Fruit fly (Drosophila melanogaster) whole organism, prepupa: ENCODE data around the gene Nuf2.

Source experiments
- Blimp-1 ChIP-seq: fragments of 200-800 bp; sonication (Bioruptor generic); optimal IDR thresholded peaks from 3 replicates; lab custom pipeline; 2017; ENCODE audit warnings: missing biosample characterization, missing genetic modification characterization, mild to moderate bottlenecking, moderate library complexity, missing genetic modification reagents
- CG11762 ChIP-seq: fragments of 200-800 bp; sonication (Bioruptor generic); optimal IDR thresholded peaks from 3 replicates; lab custom pipeline; 2016; ENCODE audit warnings: missing biosample characterization, missing genetic modification characterization; ENCODE audit not compliant: insufficient read depth
- CG1621 ChIP-seq: fragments of 200-800 bp; sonication (Bioruptor generic); optimal IDR thresholded peaks from 3 replicates; lab custom pipeline; 2018; ENCODE audit warnings: missing biosample characterization, mild to moderate bottlenecking, missing genetic modification characterization
- CG34406 ChIP-seq: fragments of 200-800 bp; sonication (Bioruptor generic); optimal IDR thresholded peaks from 3 replicates; lab custom pipeline; 2016; ENCODE audit warnings: missing biosample characterization, missing genetic modification characterization
- CG6854 ChIP-seq: fragments of 200-800 bp; sonication (Bioruptor generic); optimal IDR thresholded peaks from 2 replicates; lab custom pipeline; 2017; ENCODE audit warnings: missing biosample characterization, mild to moderate bottlenecking, missing genetic modification characterization
- CG8119 ChIP-seq: fragments of 200-800 bp; sonication (Bioruptor generic); IDR thresholded peaks from 3 replicates; pipeline ENCODE4 v1.3.6; 2022; ENCODE audit warnings: missing biosample characterization, missing genetic modification characterization
- Eip75B ChIP-seq: fragments of 200-800 bp; sonication (Bioruptor generic); optimal IDR thresholded peaks from 3 replicates; lab custom pipeline; 2016; ENCODE audit warnings: missing biosample characterization, missing genetic modification characterization
- Hr39 ChIP-seq: fragments of 200-800 bp; sonication (Bioruptor generic); optimal IDR thresholded peaks from 2 replicates; lab custom pipeline; 2016; ENCODE audit warnings: missing biosample characterization, missing genetic modification characterization
- Smox ChIP-seq: fragments of 200-800 bp; sonication (Bioruptor generic); optimal IDR thresholded peaks from 3 replicates; lab custom pipeline; 2016; ENCODE audit warnings: missing biosample characterization, missing genetic modification characterization
- dac ChIP-seq: fragments of 200-800 bp; sonication (Bioruptor generic); optimal IDR thresholded peaks from 2 replicates; lab custom pipeline; 2017; ENCODE audit warnings: missing biosample characterization, mild to moderate bottlenecking, missing genetic modification characterization
- esn ChIP-seq: fragments of 200-800 bp; sonication (Bioruptor generic); optimal IDR thresholded peaks from 2 replicates; lab custom pipeline; 2016; ENCODE audit warnings: missing biosample characterization, mild to moderate bottlenecking, missing genetic modification characterization, moderate library complexity
- spab ChIP-seq: fragments of 200-800 bp; sonication (Bioruptor generic); optimal IDR thresholded peaks from 2 replicates; lab custom pipeline; 2017; ENCODE audit warnings: missing biosample characterization, mild to moderate bottlenecking, missing genetic modification characterization, missing genetic modification reagents
- svp ChIP-seq: fragments of 200-800 bp; sonication (Bioruptor generic); peaks from one replicate; lab custom pipeline; 2016; ENCODE audit warnings: missing biosample characterization, missing genetic modification characterization

- no peak for TF ChIP-seq Eip75B (GFP tag; lab: Kevin White, UChicago)
- no peak for TF ChIP-seq CG34406 (GFP tag; lab: Kevin White, UChicago)
- peak; percentile 98 for TF ChIP-seq CG1621 (tag; lab: Kevin White, UChicago)
- TF ChIP-seq Blimp-1 (GFP tag; lab: Kevin White, UChicago): no peak
- TF ChIP-seq CG6854 (GFP tag; lab: Kevin White, UChicago): no peak
- no peak for TF ChIP-seq spab (GFP tag; lab: Kevin White, UChicago)
- no peak for TF ChIP-seq svp
- TF ChIP-seq esn (GFP tag; lab: Kevin White, UChicago): no peak
- no peak for TF ChIP-seq Smox
- TF ChIP-seq Hr39 (GFP tag; lab: Kevin White, UChicago): no peak
- no peak for TF ChIP-seq CG11762 (GFP tag; lab: Kevin White, UChicago)
- TF ChIP-seq CG8119 (GFP tag; lab: Robert Waterston, UW): no peak
- no peak for TF ChIP-seq dac (GFP tag; lab: Kevin White, UChicago)
Measured at dm6 chr2L:7065687-7066086, at the start of gene Nuf2.
